Worm (Caenorhabditis elegans) whole organism, L3 larva: Measurements from ENCODE around the gene bath-37.

ENCODE experiments used
- elt-2 ChIP-seq: sonication (generic microtip); optimal IDR thresholded peaks from 2 replicates; lab custom pipeline; 2016; ENCODE audit warnings: missing genetic modification reagents, mild to moderate bottlenecking, missing genetic modification characterization, missing compliant biosample characterization
- hmg-11 ChIP-seq: sonication (generic microtip); optimal IDR thresholded peaks from 2 replicates; lab custom pipeline; 2016; ENCODE audit warnings: missing genetic modification characterization, missing compliant biosample characterization
- nfya-1 ChIP-seq: sonication (generic microtip); optimal IDR thresholded peaks from 2 replicates; lab custom pipeline; 2017; ENCODE audit warnings: missing genetic modification characterization, mild to moderate bottlenecking, missing compliant biosample characterization, antibody characterized with exemption, moderate library complexity; ENCODE audit not compliant: insufficient read depth
- nhr-25 ChIP-seq: sonication (generic microtip); optimal IDR thresholded peaks from 2 replicates; lab custom pipeline; 2017; ENCODE audit warnings: missing biosample characterization, missing genetic modification characterization
- skn-1 ChIP-seq: fragments of 150-350 bp; optimal IDR thresholded peaks from 2 replicates; lab custom pipeline; 2014; ENCODE audit warnings: missing biosample characterization, missing genetic modification characterization
- ztf-4 ChIP-seq: fragments of 150-350 bp; optimal IDR thresholded peaks from 2 replicates; lab custom pipeline; 2014; ENCODE audit warnings: missing biosample characterization, missing genetic modification characterization

- TF ChIP-seq elt-2 (tag; lab: Kevin White, UChicago) (peak; percentile 97), nhr-25 (tag; lab: Kevin White, UChicago) (peak; percentile 93), hmg-11 (tag; lab: Kevin White, UChicago) (peak; percentile 89), skn-1 (tag; lab: Kevin White, UChicago) (peak; percentile 59), ztf-4 (tag; lab: Kevin White, UChicago) (no peak), nfya-1 (tag; lab: Kevin White, UChicago) (peak; percentile 89)
Observed at ce11 chrIV:12032383-12032782, 36.3 kb upstream of the bath-37 start.
